Fruit fly (Drosophila melanogaster) S2 (cell line): Measurements from ENCODE around the gene CG43329.

Experiments
- CG8478 ChIP-seq: fragments of >200 bp; optimal IDR thresholded peaks from 2 replicates; lab custom pipeline; 2018
- CTCF ChIP-seq, 2 experiments: fragments of >200 bp; optimal IDR thresholded peaks; 2 replicates each; lab custom pipeline; 2018

dm6 chr3L:22549926-22550325 lies 44.9 kb upstream of the CG43329 start, which contains the start of gene Trxr2:
- TF ChIP-seq CG8478 (lab: Kevin White, UChicago) = no peak
- no peak for TF ChIP-seq CTCF (optimal IDR thresholded peaks at IDR 0.05; lab: Kevin White, UChicago)
